Fruit fly (Drosophila melanogaster): ENCODE measurements around the gene CG9747.

- TF ChIP-seq Ets21C (GFP tag; optimal IDR thresholded peaks at IDR 0.05) (no peak), Eip75B (GFP tag; optimal IDR thresholded peaks at IDR 0.05) (no peak), Gug (GFP tag; IDR thresholded peaks at IDR 0.05) (no peak)
Measured at dm6 chr3R:30240245-30240644, 49.2 kb upstream of the CG9747 start.
